Worm (Caenorhabditis elegans) whole organism, late embryonic: ENCODE data around the gene sec-31.

Experiments
- ama-1 ChIP-seq: fragments of 150-350 bp; optimal IDR thresholded peaks from 2 replicates; lab custom pipeline; 2014
- ceh-22 ChIP-seq: sonication (generic microtip); optimal IDR thresholded peaks from 2 replicates; lab custom pipeline; 2017; ENCODE audit warnings: missing biosample characterization, missing genetic modification characterization
- ceh-24 ChIP-seq: sonication (generic microtip); optimal IDR thresholded peaks from 2 replicates; lab custom pipeline; 2016; ENCODE audit warnings: mild to moderate bottlenecking, missing genetic modification characterization, missing compliant biosample characterization
- ceh-34 ChIP-seq: sonication (generic microtip); optimal IDR thresholded peaks from 2 replicates; lab custom pipeline; 2016; ENCODE audit warnings: mild to moderate bottlenecking, missing genetic modification characterization, missing compliant biosample characterization
- che-1 ChIP-seq: sonication (generic microtip); optimal IDR thresholded peaks from 2 replicates; lab custom pipeline; 2016; ENCODE audit warnings: mild to moderate bottlenecking, missing genetic modification characterization, missing compliant biosample characterization
- dve-1 ChIP-seq: sonication (generic microtip); optimal IDR thresholded peaks from 2 replicates; lab custom pipeline; 2017; ENCODE audit warnings: antibody characterized with exemption, mild to moderate bottlenecking, missing genetic modification characterization, missing compliant biosample characterization
- elt-2 ChIP-seq: sonication (generic microtip); optimal IDR thresholded peaks from 2 replicates; lab custom pipeline; 2016; ENCODE audit warnings: missing genetic modification reagents, missing genetic modification characterization, missing compliant biosample characterization
- pha-2 ChIP-seq: sonication (generic microtip); optimal IDR thresholded peaks from 2 replicates; lab custom pipeline; 2017; ENCODE audit warnings: mild to moderate bottlenecking, missing genetic modification characterization, missing compliant biosample characterization
- syd-9 ChIP-seq: sonication (generic microtip); optimal IDR thresholded peaks from 2 replicates; lab custom pipeline; 2016; ENCODE audit warnings: mild to moderate bottlenecking, missing genetic modification characterization, moderate library complexity, missing compliant biosample characterization
- tbx-2 ChIP-seq: sonication (generic microtip); optimal IDR thresholded peaks from 2 replicates; lab custom pipeline; 2016; ENCODE audit warnings: missing genetic modification characterization, missing compliant biosample characterization
- unc-55 ChIP-seq: sonication (generic microtip); optimal IDR thresholded peaks from 2 replicates; lab custom pipeline; 2017; ENCODE audit warnings: missing biosample characterization, missing genetic modification reagents, missing genetic modification characterization

- TF ChIP-seq che-1 (tag; lab: Kevin White, UChicago) (no peak), pha-2 (tag; lab: Kevin White, UChicago) (no peak), dve-1 (tag; lab: Kevin White, UChicago) (no peak), ceh-24 (tag; lab: Kevin White, UChicago) (no peak), ceh-34 (no peak), ceh-22 (tag; lab: Kevin White, UChicago) (no peak), unc-55 (GFP tag; lab: Kevin White, UChicago) (no peak), ama-1 (lab: Kevin White, UChicago) (no peak), elt-2 (tag; lab: Kevin White, UChicago) (no peak), syd-9 (tag; lab: Kevin White, UChicago) (no peak), tbx-2 (tag; lab: Kevin White, UChicago) (no peak)
Measured at ce11 chrIV:11377439-11377838, 5.8 kb upstream of the sec-31 start.
